Fruit fly (Drosophila melanogaster) whole organism, embryonic: Measurements from ENCODE around the gene EMC5.

ENCODE experiments used
- Adf1 ChIP-seq: fragments of 200-800 bp; sonication (Bioruptor generic); IDR thresholded peaks from 2 replicates; pipeline ENCODE4 v1.3.6; 2022; ENCODE audit warnings: missing biosample characterization, missing genetic modification characterization
- Asciz ChIP-seq: fragments of 200-800 bp; sonication (Bioruptor generic); optimal IDR thresholded peaks from 2 replicates; lab custom pipeline; 2017; ENCODE audit warnings: missing biosample characterization, mild to moderate bottlenecking, missing genetic modification characterization, missing genetic modification reagents
- CG10274 ChIP-seq: fragments of 200-800 bp; sonication (Bioruptor generic); optimal IDR thresholded peaks from 3 replicates; lab custom pipeline; 2017; ENCODE audit warnings: missing biosample characterization, mild to moderate bottlenecking, missing genetic modification characterization
- CG13296 ChIP-seq: fragments of 200-800 bp; sonication (Bioruptor generic); optimal IDR thresholded peaks from 3 replicates; lab custom pipeline; 2018; ENCODE audit warnings: missing biosample characterization, mild to moderate bottlenecking, missing genetic modification characterization
- CG13424 ChIP-seq: fragments of 200-800 bp; sonication (Bioruptor generic); optimal IDR thresholded peaks from 2 replicates; lab custom pipeline; 2019; ENCODE audit warnings: missing biosample characterization, mild to moderate bottlenecking, missing genetic modification characterization, moderate library complexity
- CG14710 ChIP-seq: fragments of 200-800 bp; sonication (Bioruptor generic); optimal IDR thresholded peaks from 3 replicates; lab custom pipeline; 2019; ENCODE audit warnings: missing biosample characterization, mild to moderate bottlenecking, missing genetic modification characterization, moderate library complexity
- CG15269 ChIP-seq: fragments of 200-800 bp; sonication (Bioruptor generic); optimal IDR thresholded peaks from 2 replicates; lab custom pipeline; 2018; ENCODE audit warnings: missing biosample characterization, mild to moderate bottlenecking, missing genetic modification characterization, moderate library complexity
- CG16813 ChIP-seq: fragments of 200-800 bp; sonication (Bioruptor generic); IDR thresholded peaks from 3 replicates; pipeline ENCODE4 v1.3.6; 2022; ENCODE audit warnings: missing biosample characterization, missing genetic modification characterization; ENCODE audit not compliant: partially characterized antibody
- CG16815 ChIP-seq: fragments of 200-800 bp; sonication (Bioruptor generic); optimal IDR thresholded peaks from 3 replicates; lab custom pipeline; 2017; ENCODE audit warnings: missing biosample characterization, mild to moderate bottlenecking, missing genetic modification characterization
- CG17612 ChIP-seq: fragments of 200-800 bp; sonication (Bioruptor generic); IDR thresholded peaks from 2 replicates; pipeline ENCODE4 v1.3.6; 2022; ENCODE audit warnings: missing biosample characterization, missing genetic modification characterization
- CG17829 ChIP-seq: fragments of 200-800 bp; optimal IDR thresholded peaks from 2 replicates; lab custom pipeline; 2019; ENCODE audit warnings: missing biosample characterization, mild to moderate bottlenecking, missing genetic modification characterization, moderate library complexity
- CG2120 ChIP-seq: fragments of 200-800 bp; sonication (Bioruptor generic); optimal IDR thresholded peaks from 3 replicates; lab custom pipeline; 2016; ENCODE audit warnings: missing biosample characterization, missing genetic modification characterization
- CG3281 ChIP-seq: fragments of 200-800 bp; sonication (Bioruptor generic); optimal IDR thresholded peaks from 3 replicates; lab custom pipeline; 2017; ENCODE audit warnings: missing biosample characterization, mild to moderate bottlenecking, missing genetic modification characterization
- CG8089 ChIP-seq: fragments of 200-800 bp; sonication (Bioruptor generic); optimal IDR thresholded peaks from 3 replicates; lab custom pipeline; 2016; ENCODE audit warnings: missing biosample characterization, missing genetic modification characterization
- Dp ChIP-seq: fragments of 200-800 bp; sonication (Bioruptor generic); optimal IDR thresholded peaks from 2 replicates; lab custom pipeline; 2018; ENCODE audit warnings: missing biosample characterization, mild to moderate bottlenecking, missing genetic modification characterization, moderate library complexity
- Fer1 ChIP-seq: fragments of 200-800 bp; sonication (Bioruptor generic); optimal IDR thresholded peaks from 2 replicates; lab custom pipeline; 2017; ENCODE audit warnings: missing biosample characterization, mild to moderate bottlenecking, missing genetic modification characterization
- Hr3 ChIP-seq: fragments of 200-800 bp; sonication (Bioruptor generic); optimal IDR thresholded peaks from 3 replicates; lab custom pipeline; 2016; ENCODE audit warnings: missing biosample characterization, missing genetic modification characterization
- Hr51 ChIP-seq, 2 experiments: fragments of 200-800 bp; sonication (Bioruptor generic); optimal IDR thresholded peaks; 2 replicates in 1 of 2; 3 replicates in 1 of 2; lab custom pipeline; 2016 to 2018; ENCODE audit warnings: missing biosample characterization in 2 of 2, missing genetic modification characterization in 2 of 2, mild to moderate bottlenecking in 1 of 2, moderate library complexity in 1 of 2
- Mad ChIP-seq: fragments of 200-800 bp; sonication (Bioruptor generic); optimal IDR thresholded peaks from 2 replicates; lab custom pipeline; 2016; ENCODE audit warnings: missing biosample characterization, missing genetic modification characterization
- NFAT ChIP-seq: fragments of 200-800 bp; sonication (Bioruptor generic); IDR thresholded peaks from 2 replicates; pipeline ENCODE4 v1.3.6; 2022; ENCODE audit warnings: missing biosample characterization, missing genetic modification characterization
- PHDP ChIP-seq: fragments of 200-800 bp; sonication (Bioruptor generic); optimal IDR thresholded peaks from 3 replicates; lab custom pipeline; 2018; ENCODE audit warnings: missing biosample characterization, mild to moderate bottlenecking, missing genetic modification characterization, moderate library complexity
- Scr ChIP-seq: fragments of 200-800 bp; sonication (Bioruptor generic); IDR thresholded peaks from 2 replicates; pipeline ENCODE4 v1.3.6; 2022; ENCODE audit warnings: missing biosample characterization, missing genetic modification characterization; ENCODE audit not compliant: partially characterized antibody
- Sin3A ChIP-seq: fragments of >200 bp; optimal IDR thresholded peaks from 2 replicates; lab custom pipeline; 2018
- ac ChIP-seq: fragments of 200-800 bp; sonication (Bioruptor generic); optimal IDR thresholded peaks from 3 replicates; lab custom pipeline; 2017; ENCODE audit warnings: missing biosample characterization, mild to moderate bottlenecking, missing genetic modification characterization
- bbx ChIP-seq: fragments of 200-800 bp; sonication (Bioruptor generic); IDR thresholded peaks from 2 replicates; pipeline ENCODE4 v1.3.6; 2022; ENCODE audit warnings: missing biosample characterization, missing genetic modification characterization; ENCODE audit not compliant: partially characterized antibody
- bowl ChIP-seq: fragments of 200-800 bp; sonication (Bioruptor generic); IDR thresholded peaks from 2 replicates; pipeline ENCODE4 v1.3.6; 2022; ENCODE audit warnings: missing biosample characterization, missing genetic modification characterization
- croc ChIP-seq: fragments of 200-800 bp; sonication (Bioruptor generic); conservative IDR thresholded peaks from 3 replicates; pipeline ENCODE4 v1.3.6; 2022; ENCODE audit warnings: missing biosample characterization, missing genetic modification characterization
- disco-r ChIP-seq: fragments of 200-800 bp; sonication (Bioruptor generic); optimal IDR thresholded peaks from 2 replicates; lab custom pipeline; 2016; ENCODE audit warnings: missing biosample characterization, missing genetic modification characterization
- en ChIP-seq: fragments of 200-800 bp; sonication (Bioruptor generic); optimal IDR thresholded peaks from 2 replicates; lab custom pipeline; 2016; ENCODE audit warnings: missing biosample characterization, missing genetic modification characterization
- eve ChIP-seq, 2 experiments: fragments of >200 bp; optimal IDR thresholded peaks; 2 replicates each; lab custom pipeline; 2017; ENCODE audit warnings: missing biosample characterization in 2 of 2, missing genetic modification characterization in 2 of 2
- fd64A ChIP-seq: fragments of 200-800 bp; sonication (Bioruptor generic); optimal IDR thresholded peaks from 3 replicates; lab custom pipeline; 2018; ENCODE audit warnings: missing biosample characterization, mild to moderate bottlenecking, missing genetic modification characterization
- fd96Cb ChIP-seq: fragments of 200-800 bp; sonication (Bioruptor generic); optimal IDR thresholded peaks from 2 replicates; lab custom pipeline; 2018; ENCODE audit warnings: missing biosample characterization, mild to moderate bottlenecking, missing genetic modification characterization, moderate library complexity
- gem ChIP-seq: fragments of 200-800 bp; sonication (Bioruptor generic); optimal IDR thresholded peaks from 2 replicates; lab custom pipeline; 2019; ENCODE audit warnings: missing biosample characterization, mild to moderate bottlenecking, missing genetic modification characterization, moderate library complexity
- gsb ChIP-seq: fragments of 200-800 bp; sonication (Bioruptor generic); IDR thresholded peaks from 2 replicates; pipeline ENCODE4 v1.3.6; 2022; ENCODE audit warnings: missing biosample characterization, missing genetic modification characterization
- ind ChIP-seq: fragments of 200-800 bp; sonication (Bioruptor generic); optimal IDR thresholded peaks from 3 replicates; lab custom pipeline; 2016; ENCODE audit warnings: missing biosample characterization, missing genetic modification characterization
- jing ChIP-seq: fragments of 200-800 bp; sonication (Bioruptor generic); optimal IDR thresholded peaks from 2 replicates; lab custom pipeline; 2018; ENCODE audit warnings: missing biosample characterization, mild to moderate bottlenecking, missing genetic modification characterization
- lilli ChIP-seq: fragments of 200-800 bp; sonication (Bioruptor generic); optimal IDR thresholded peaks from 3 replicates; lab custom pipeline; 2016; ENCODE audit warnings: missing biosample characterization, missing genetic modification characterization
- lmd ChIP-seq: fragments of 200-800 bp; sonication (Bioruptor generic); IDR thresholded peaks from 2 replicates; pipeline ENCODE4 v1.3.6; 2022; ENCODE audit warnings: missing biosample characterization, missing genetic modification characterization
- mam ChIP-seq: fragments of 200-800 bp; sonication (Bioruptor generic); optimal IDR thresholded peaks from 3 replicates; lab custom pipeline; 2016; ENCODE audit warnings: missing biosample characterization, missing genetic modification characterization
- odd ChIP-seq: fragments of 200-800 bp; sonication (Bioruptor generic); optimal IDR thresholded peaks from 2 replicates; lab custom pipeline; 2017; ENCODE audit warnings: missing biosample characterization, mild to moderate bottlenecking, missing genetic modification characterization
- onecut ChIP-seq: fragments of 200-800 bp; sonication (Bioruptor generic); IDR thresholded peaks from 2 replicates; pipeline ENCODE4 v1.3.6; 2022; ENCODE audit warnings: missing biosample characterization, missing genetic modification characterization
- org-1 ChIP-seq: fragments of 200-800 bp; sonication (Bioruptor generic); optimal IDR thresholded peaks from 2 replicates; lab custom pipeline; 2017; ENCODE audit warnings: missing biosample characterization, missing genetic modification characterization
- peb ChIP-seq: fragments of 200-800 bp; sonication (Bioruptor generic); IDR thresholded peaks from 2 replicates; pipeline ENCODE4 v1.3.6; 2022; ENCODE audit warnings: missing biosample characterization, missing genetic modification characterization
- pho ChIP-seq: fragments of 200-800 bp; sonication (Bioruptor generic); optimal IDR thresholded peaks from 2 replicates; lab custom pipeline; 2016; ENCODE audit warnings: missing biosample characterization, missing genetic modification characterization
- phol ChIP-seq: fragments of 200-800 bp; sonication (Bioruptor generic); optimal IDR thresholded peaks from 3 replicates; lab custom pipeline; 2018; ENCODE audit warnings: missing biosample characterization, mild to moderate bottlenecking, missing genetic modification characterization, moderate library complexity
- pnt ChIP-seq: fragments of 200-800 bp; sonication (Bioruptor generic); optimal IDR thresholded peaks from 3 replicates; lab custom pipeline; 2016; ENCODE audit warnings: missing biosample characterization, missing genetic modification characterization
- psq ChIP-seq: fragments of 200-800 bp; sonication (Bioruptor generic); optimal IDR thresholded peaks from 2 replicates; lab custom pipeline; 2017; ENCODE audit warnings: missing biosample characterization, missing genetic modification characterization
- ranshi ChIP-seq: fragments of 200-800 bp; sonication (Bioruptor generic); IDR thresholded peaks from 2 replicates; pipeline ENCODE4 v1.3.6; 2022; ENCODE audit warnings: missing biosample characterization, missing genetic modification characterization
- seq ChIP-seq: fragments of 200-800 bp; sonication (Bioruptor generic); IDR thresholded peaks from 2 replicates; pipeline ENCODE4 v1.3.6; 2022; ENCODE audit warnings: missing biosample characterization, missing genetic modification characterization
- slbo ChIP-seq: fragments of 200-800 bp; sonication (Bioruptor generic); IDR thresholded peaks from 2 replicates; pipeline ENCODE4 v1.3.6; 2022; ENCODE audit warnings: missing biosample characterization, missing genetic modification characterization
- slou ChIP-seq: fragments of 200-800 bp; sonication (Bioruptor generic); optimal IDR thresholded peaks from 3 replicates; lab custom pipeline; 2016; ENCODE audit warnings: missing biosample characterization, missing genetic modification characterization
- ttk ChIP-seq: fragments of 200-800 bp; sonication (Bioruptor generic); IDR thresholded peaks from 2 replicates; pipeline ENCODE4 v2.1.2; 2022; ENCODE audit warnings: missing biosample characterization, missing genetic modification characterization

EMC5 gene

DNA sequence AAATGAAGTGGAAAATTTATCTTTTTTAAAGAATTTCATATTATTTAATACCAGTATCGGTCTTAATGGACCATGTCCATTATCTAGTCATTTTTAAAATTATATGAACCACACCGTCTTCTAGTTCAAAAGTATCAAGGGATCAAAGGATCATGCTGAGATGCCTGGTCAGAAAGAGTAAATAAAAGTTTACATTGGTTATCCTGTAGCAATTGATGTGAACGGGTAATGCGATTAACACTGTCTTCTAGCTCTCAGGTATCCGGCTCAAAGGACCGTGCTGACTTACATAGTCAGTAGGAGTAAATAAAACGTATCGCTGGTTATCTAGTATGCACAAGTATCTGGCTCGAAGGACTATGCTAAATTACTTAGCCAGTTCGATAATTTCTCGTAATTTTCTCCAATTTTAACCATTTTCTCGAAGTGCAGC lies 31.7 kb downstream of the EMC5 start (continued):
- no peak for TF ChIP-seq peb (GFP tag; lab: Robert Waterston, UW)
- peak; percentile 19; the same call in 1 of the 2 replicates for TF ChIP-seq seq
- peak; percentile 25 for TF ChIP-seq ind (GFP tag; lab: Kevin White, UChicago)
- TF ChIP-seq PHDP (tag; lab: Kevin White, UChicago), result no peak
- TF ChIP-seq phol (tag; lab: Kevin White, UChicago), result peak; percentile 31
- no peak for TF ChIP-seq CG8089 (GFP tag; lab: Kevin White, UChicago)
- peak; percentile 44 for TF ChIP-seq mam (GFP tag; lab: Kevin White, UChicago)
- no peak for TF ChIP-seq Adf1 (GFP tag; lab: Robert Waterston, UW)
- TF ChIP-seq CG13424 (tag; lab: Kevin White, UChicago), result peak; percentile 43
- TF ChIP-seq CG17829, result peak; percentile 4
- TF ChIP-seq slou, result peak; percentile 2
- TF ChIP-seq CG13296 (GFP tag; lab: Kevin White, UChicago), result peak; percentile 11
- no peak for TF ChIP-seq en (GFP tag; lab: Kevin White, UChicago)
- no peak for TF ChIP-seq fd64A (GFP tag; lab: Kevin White, UChicago)
- no peak for TF ChIP-seq CG16813
- TF ChIP-seq CG17612 (GFP tag; lab: Robert Waterston, UW), result 0 out of 2 replicates have a peak, but pooled peaks have one; percentile 6
- no peak for TF ChIP-seq CG10274 (GFP tag; lab: Kevin White, UChicago)
- TF ChIP-seq fd96Cb (tag; lab: Kevin White, UChicago), result peak; percentile 15
- peak; percentile 31; the same call in 1 of the 2 replicates for TF ChIP-seq slbo (GFP tag; lab: Robert Waterston, UW)
- TF ChIP-seq ttk (GFP tag; lab: Robert Waterston, UW), result no peak
- TF ChIP-seq bbx, result no peak
- TF ChIP-seq odd, result peak; percentile 43
- no peak for TF ChIP-seq Hr51 (GFP tag; optimal IDR thresholded peaks at IDR 0.05; lab: Kevin White, UChicago)
- TF ChIP-seq Hr3, result peak; percentile 12
- no peak for TF ChIP-seq bowl (GFP tag; lab: Robert Waterston, UW)
- TF ChIP-seq gsb (GFP tag; lab: Robert Waterston, UW), result no peak
- peak; percentile 66 for TF ChIP-seq CG2120
- no peak for TF ChIP-seq psq (GFP tag; lab: Kevin White, UChicago)
- no peak for TF ChIP-seq croc (GFP tag; lab: Robert Waterston, UW)
- TF ChIP-seq Mad (GFP tag; lab: Kevin White, UChicago), result no peak
- TF ChIP-seq onecut, result no peak
- peak; percentile 8 for TF ChIP-seq org-1 (GFP tag; lab: Kevin White, UChicago)
- TF ChIP-seq gem (tag; lab: Kevin White, UChicago), result peak; percentile 51
- TF ChIP-seq Fer1 (GFP tag; lab: Kevin White, UChicago), result peak; percentile 24
- peak; percentile 37 for TF ChIP-seq pho (GFP tag; lab: Kevin White, UChicago)
- peak; percentile 45 for TF ChIP-seq CG3281 (GFP tag; lab: Kevin White, UChicago)
- peak; percentile 44 for TF ChIP-seq lilli (GFP tag; lab: Kevin White, UChicago)
- TF ChIP-seq eve (GFP tag; optimal IDR thresholded peaks at IDR 0.05; lab: Kevin White, UChicago), result no peak
- TF ChIP-seq Scr, result no peak
- TF ChIP-seq Dp, result no peak
- no peak for TF ChIP-seq Sin3A
- no peak for TF ChIP-seq pnt (GFP tag; lab: Kevin White, UChicago)
- no peak for TF ChIP-seq disco-r (GFP tag; lab: Kevin White, UChicago)
- TF ChIP-seq CG15269 (tag; lab: Kevin White, UChicago), result peak; percentile 44
- TF ChIP-seq lmd (GFP tag; lab: Robert Waterston, UW), result 0 out of 2 replicates have a peak, but pooled peaks have one; percentile 3
- TF ChIP-seq Asciz, result peak; percentile 5
- peak; percentile 35 for TF ChIP-seq CG14710 (tag; lab: Kevin White, UChicago)
- peak; percentile 7 for TF ChIP-seq CG16815 (GFP tag; lab: Kevin White, UChicago)
- no peak for TF ChIP-seq jing (GFP tag; lab: Kevin White, UChicago)
- TF ChIP-seq ac (GFP tag; lab: Kevin White, UChicago), result no peak
- TF ChIP-seq NFAT, result no peak
- TF ChIP-seq ranshi (GFP tag; lab: Robert Waterston, UW), result no peak
